Worm (Caenorhabditis elegans): ENCODE measurements around the gene B0524.3.

Gene B0524.3

DNA sequence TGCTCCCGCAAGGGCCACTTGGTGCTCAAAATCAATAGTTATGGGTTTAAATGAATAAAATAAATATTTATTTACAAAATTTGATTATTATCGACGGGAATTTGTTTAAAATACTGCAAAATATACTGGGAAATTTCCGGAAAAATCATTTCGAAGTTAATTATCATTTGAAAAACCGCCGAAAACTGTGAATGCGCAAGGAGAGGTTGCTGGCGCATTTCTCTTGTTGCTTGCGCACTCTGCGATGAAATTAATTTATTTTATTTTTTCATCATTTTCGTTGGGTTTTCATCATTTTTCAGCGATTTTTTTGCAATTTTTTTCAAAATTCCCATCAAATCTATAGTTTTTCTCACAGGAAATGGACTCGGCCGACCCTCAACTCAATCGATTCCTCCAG, 27.9 kb upstream of the B0524.3 start, which contains the start of gene ddp-1 (continued):
- no peak for TF ChIP-seq pax-1 (tag; optimal IDR thresholded peaks at IDR 0.05)
- TF ChIP-seq unc-86 (tag; optimal IDR thresholded peaks at IDR 0.05), result peak; percentile 77
- TF ChIP-seq fkh-6 (tag; optimal IDR thresholded peaks at IDR 0.05), result peak; percentile 13
- TF ChIP-seq unc-42 (tag; optimal IDR thresholded peaks at IDR 0.05), result peak; percentile 93
- TF ChIP-seq unc-55 (GFP tag; optimal IDR thresholded peaks at IDR 0.05), result no peak
- peak; percentile 59 for TF ChIP-seq ceh-18 (tag; optimal IDR thresholded peaks at IDR 0.05)
- TF ChIP-seq nfya-1 (tag; optimal IDR thresholded peaks at IDR 0.05), result peak; percentile 85
- TF ChIP-seq odd-2 (tag; optimal IDR thresholded peaks at IDR 0.05), result no peak
- no peak for TF ChIP-seq nhr-11 (tag; optimal IDR thresholded peaks at IDR 0.05)
- peak; percentile 69 for TF ChIP-seq ceh-19 (GFP tag; optimal IDR thresholded peaks at IDR 0.05)
- TF ChIP-seq C38D4.7 (GFP tag; optimal IDR thresholded peaks at IDR 0.05), result peak; percentile 68
- TF ChIP-seq hlh-8 (tag; optimal IDR thresholded peaks at IDR 0.05), result no peak
- no peak for TF ChIP-seq nhr-232 (tag; optimal IDR thresholded peaks at IDR 0.05)
- no peak for TF ChIP-seq pros-1 (tag; optimal IDR thresholded peaks at IDR 0.05)
- TF ChIP-seq fax-1 (tag; optimal IDR thresholded peaks at IDR 0.05), result peak; percentile 47
- no peak for TF ChIP-seq hlh-6 (tag; optimal IDR thresholded peaks at IDR 0.05)
- TF ChIP-seq C08G9.2 (tag; optimal IDR thresholded peaks at IDR 0.05), result peak; percentile 36
- peak; percentile 78 for TF ChIP-seq pat-9 (tag; optimal IDR thresholded peaks at IDR 0.05)
- TF ChIP-seq ceh-9 (tag; optimal IDR thresholded peaks at IDR 0.05), result no peak
- no peak for TF ChIP-seq pag-3 (tag; optimal IDR thresholded peaks at IDR 0.05; ENCODE audit: borderline replicate concordance)
- peak; percentile 40 for TF ChIP-seq fkh-10 (GFP tag; optimal IDR thresholded peaks at IDR 0.05)
- no peak for TF ChIP-seq hlh-13 (GFP tag; optimal IDR thresholded peaks at IDR 0.05)
- TF ChIP-seq pha-2 (tag; optimal IDR thresholded peaks at IDR 0.05), result peak; percentile 58
- peak; percentile 68 for TF ChIP-seq Y22D7AL.16 (tag; optimal IDR thresholded peaks at IDR 0.05)
- peak; percentile 80 for TF ChIP-seq ztf-16 (tag; optimal IDR thresholded peaks at IDR 0.05)
- peak; percentile 86 for TF ChIP-seq elt-2 (tag; optimal IDR thresholded peaks at IDR 0.05)
- no peak for TF ChIP-seq syd-9 (tag; optimal IDR thresholded peaks at IDR 0.05)
- peak; percentile 15 for TF ChIP-seq lim-6 (tag; optimal IDR thresholded peaks at IDR 0.05)
- peak; percentile 55 for TF ChIP-seq npax-4 (tag; optimal IDR thresholded peaks at IDR 0.05)
- peak; percentile 78 for TF ChIP-seq madf-2 (tag; optimal IDR thresholded peaks at IDR 0.05)
- TF ChIP-seq ceh-30 (tag; optimal IDR thresholded peaks at IDR 0.05), result no peak
- TF ChIP-seq ceh-14 (tag; optimal IDR thresholded peaks at IDR 0.05), result peak; percentile 94
- TF ChIP-seq ceh-45 (GFP tag; IDR thresholded peaks at IDR 0.05), result peak; percentile 71; the same call in 1 of the 2 replicates
- TF ChIP-seq ceh-22 (tag; optimal IDR thresholded peaks at IDR 0.05), result no peak

ce11 chrIII:1860129-1860528, 27.3 kb upstream of the B0524.3 start, which contains the start of gene ttc-7:
TSS of gene ttc-7 (plus strand) at chrIII:1860429.
- TF ChIP-seq ceh-31 (tag; optimal IDR thresholded peaks at IDR 0.05) (no peak), ahr-1 (tag; optimal IDR thresholded peaks at IDR 0.05) (no peak), ceh-30 (tag; optimal IDR thresholded peaks at IDR 0.05) (no peak), fkh-6 (tag; optimal IDR thresholded peaks at IDR 0.05) (no peak), odd-2 (tag; optimal IDR thresholded peaks at IDR 0.05) (no peak), fax-1 (tag; optimal IDR thresholded peaks at IDR 0.05) (no peak), ceh-14 (tag; optimal IDR thresholded peaks at IDR 0.05) (no peak), syd-9 (tag; optimal IDR thresholded peaks at IDR 0.05) (no peak), T23F11.4 (GFP tag; optimal IDR thresholded peaks at IDR 0.05) (no peak), nhr-232 (tag; optimal IDR thresholded peaks at IDR 0.05) (no peak), gmeb-2 (tag; optimal IDR thresholded peaks at IDR 0.05) (no peak), ama-1 (optimal IDR thresholded peaks at IDR 0.05) (no peak), hlh-13 (GFP tag; optimal IDR thresholded peaks at IDR 0.05) (no peak), hlh-15 (tag; optimal IDR thresholded peaks at IDR 0.05) (no peak), nhr-11 (tag; optimal IDR thresholded peaks at IDR 0.05) (no peak), pag-3 (tag; optimal IDR thresholded peaks at IDR 0.05; ENCODE audit: borderline replicate concordance) (no peak)

Measured in whole organism, late embryonic.